Fruit fly (Drosophila melanogaster) whole organism, embryonic: ENCODE results near the gene Sirup.

Experiments
- Atf-2 ChIP-seq: fragments of 200-800 bp; sonication (Bioruptor generic); optimal IDR thresholded peaks from 2 replicates; lab custom pipeline; 2016; ENCODE audit warnings: missing biosample characterization, missing genetic modification characterization
- CG10267 ChIP-seq: fragments of 200-800 bp; sonication (Bioruptor generic); optimal IDR thresholded peaks from 2 replicates; lab custom pipeline; 2018; ENCODE audit warnings: missing biosample characterization, mild to moderate bottlenecking, missing genetic modification characterization, moderate library complexity
- CG10462 ChIP-seq: fragments of 200-800 bp; sonication (Bioruptor generic); optimal IDR thresholded peaks from 2 replicates; lab custom pipeline; 2016; ENCODE audit warnings: missing biosample characterization, missing genetic modification characterization
- CG10959 ChIP-seq: fragments of 200-800 bp; sonication (Bioruptor generic); IDR thresholded peaks from 2 replicates; pipeline ENCODE4 v1.3.6; 2022; ENCODE audit warnings: missing biosample characterization, missing genetic modification characterization
- CG11398 ChIP-seq: fragments of 200-800 bp; sonication (Bioruptor generic); optimal IDR thresholded peaks from 2 replicates; lab custom pipeline; 2016; ENCODE audit warnings: missing biosample characterization, missing genetic modification characterization
- CG12769 ChIP-seq: fragments of 200-800 bp; sonication (Bioruptor generic); optimal IDR thresholded peaks from 2 replicates; lab custom pipeline; 2019; ENCODE audit warnings: missing biosample characterization, mild to moderate bottlenecking, missing genetic modification characterization, moderate library complexity
- CG13624 ChIP-seq: fragments of 200-800 bp; sonication (Bioruptor generic); optimal IDR thresholded peaks from 2 replicates; lab custom pipeline; 2016; ENCODE audit warnings: missing biosample characterization, missing genetic modification characterization
- CG15269 ChIP-seq: fragments of 200-800 bp; sonication (Bioruptor generic); optimal IDR thresholded peaks from 2 replicates; lab custom pipeline; 2018; ENCODE audit warnings: missing biosample characterization, mild to moderate bottlenecking, missing genetic modification characterization, moderate library complexity
- CG6683 ChIP-seq: fragments of 200-800 bp; sonication (Bioruptor generic); optimal IDR thresholded peaks from 2 replicates; lab custom pipeline; 2017; ENCODE audit warnings: missing biosample characterization, mild to moderate bottlenecking, missing genetic modification characterization, missing genetic modification reagents
- CG6689 ChIP-seq: fragments of 200-800 bp; sonication (Bioruptor generic); IDR thresholded peaks from 2 replicates; pipeline ENCODE4 v1.3.6; 2022; ENCODE audit warnings: missing biosample characterization, missing genetic modification characterization
- CG6854 ChIP-seq: fragments of 200-800 bp; sonication (Bioruptor generic); optimal IDR thresholded peaks from 3 replicates; lab custom pipeline; 2017; ENCODE audit warnings: missing biosample characterization, mild to moderate bottlenecking, missing genetic modification characterization
- CG8290 ChIP-seq, 3 experiments: fragments of 200-800 bp; sonication (Bioruptor generic); optimal IDR thresholded peaks; 2 replicates each; lab custom pipeline; 2016 to 2019; ENCODE audit warnings: missing biosample characterization in 3 of 3, missing genetic modification characterization in 3 of 3, mild to moderate bottlenecking in 2 of 3, moderate library complexity in 1 of 3
- CG9817 ChIP-seq: fragments of 200-800 bp; sonication (Bioruptor generic); optimal IDR thresholded peaks from 2 replicates; lab custom pipeline; 2018; ENCODE audit warnings: missing biosample characterization, mild to moderate bottlenecking, missing genetic modification characterization, moderate library complexity
- Camta ChIP-seq: fragments of 200-800 bp; sonication (Bioruptor generic); optimal IDR thresholded peaks from 2 replicates; lab custom pipeline; 2016; ENCODE audit warnings: missing biosample characterization, missing genetic modification characterization
- CoRest ChIP-seq: fragments of 200-800 bp; sonication (Bioruptor generic); optimal IDR thresholded peaks from 3 replicates; lab custom pipeline; 2018; ENCODE audit warnings: missing biosample characterization, mild to moderate bottlenecking, missing genetic modification characterization, moderate library complexity
- Dek ChIP-seq: fragments of 200-800 bp; sonication (Bioruptor generic); optimal IDR thresholded peaks from 3 replicates; lab custom pipeline; 2019; ENCODE audit warnings: missing biosample characterization, mild to moderate bottlenecking, missing genetic modification characterization, moderate library complexity
- E2f2 ChIP-seq: fragments of 200-800 bp; sonication (Bioruptor generic); IDR thresholded peaks from 2 replicates; pipeline ENCODE4 v1.3.6; 2022; ENCODE audit warnings: missing biosample characterization, missing genetic modification characterization
- Fer1 ChIP-seq: fragments of 200-800 bp; sonication (Bioruptor generic); optimal IDR thresholded peaks from 2 replicates; lab custom pipeline; 2017; ENCODE audit warnings: missing biosample characterization, mild to moderate bottlenecking, missing genetic modification characterization
- HHEX ChIP-seq: fragments of 200-800 bp; sonication (Bioruptor generic); optimal IDR thresholded peaks from 3 replicates; lab custom pipeline; 2017; ENCODE audit warnings: missing biosample characterization, mild to moderate bottlenecking, missing genetic modification characterization, missing genetic modification reagents
- HmgZ ChIP-seq: fragments of 200-800 bp; sonication (Bioruptor generic); optimal IDR thresholded peaks from 2 replicates; lab custom pipeline; 2018; ENCODE audit warnings: missing biosample characterization, mild to moderate bottlenecking, missing genetic modification characterization
- Med ChIP-seq: fragments of 200-800 bp; sonication (Bioruptor generic); peaks from one replicate; lab custom pipeline; 2016; ENCODE audit warnings: missing biosample characterization, missing genetic modification characterization, mild to moderate bottlenecking, inconsistent platforms, moderate library complexity
- NC2β ChIP-seq: fragments of 200-800 bp; sonication (Bioruptor generic); optimal IDR thresholded peaks from 2 replicates; lab custom pipeline; 2016; ENCODE audit warnings: missing biosample characterization, missing genetic modification characterization
- Neu2 ChIP-seq: fragments of 200-800 bp; sonication (Bioruptor generic); optimal IDR thresholded peaks from 3 replicates; lab custom pipeline; 2016; ENCODE audit warnings: missing biosample characterization, missing genetic modification characterization, borderline replicate concordance
- Pdp1 ChIP-seq, 2 experiments: fragments of 200-800 bp; sonication (Bioruptor generic); optimal IDR thresholded peaks; 3 replicates each; lab custom pipeline; 2016; ENCODE audit warnings: missing biosample characterization in 2 of 2, missing genetic modification characterization in 2 of 2, mild to moderate bottlenecking in 1 of 2, moderate library complexity in 1 of 2
- Ssrp ChIP-seq: fragments of 200-800 bp; sonication (Bioruptor generic); optimal IDR thresholded peaks from 2 replicates; lab custom pipeline; 2018; ENCODE audit warnings: missing biosample characterization, mild to moderate bottlenecking, missing genetic modification characterization, moderate library complexity
- Vsx1 ChIP-seq: fragments of 200-800 bp; sonication (Bioruptor generic); optimal IDR thresholded peaks from 2 replicates; lab custom pipeline; 2017; ENCODE audit warnings: missing biosample characterization, mild to moderate bottlenecking, missing genetic modification characterization, missing genetic modification reagents
- Xbp1 ChIP-seq: fragments of 200-800 bp; sonication (Bioruptor generic); optimal IDR thresholded peaks from 3 replicates; lab custom pipeline; 2016; ENCODE audit warnings: missing biosample characterization, mild to moderate bottlenecking, missing genetic modification characterization
- caup ChIP-seq: fragments of 200-800 bp; sonication (Bioruptor generic); optimal IDR thresholded peaks from 3 replicates; lab custom pipeline; 2017; ENCODE audit warnings: missing biosample characterization, mild to moderate bottlenecking, missing genetic modification characterization, moderate library complexity; ENCODE audit not compliant: severe bottlenecking
- chif ChIP-seq, 2 experiments: fragments of 200-800 bp; sonication (Bioruptor generic); optimal IDR thresholded peaks; 3 replicates each; lab custom pipeline; 2016; ENCODE audit warnings: missing biosample characterization in 2 of 2, missing genetic modification characterization in 2 of 2
- chm ChIP-seq: fragments of 200-800 bp; sonication (Bioruptor generic); IDR thresholded peaks from 2 replicates; pipeline ENCODE4 v1.3.6; 2022; ENCODE audit warnings: missing biosample characterization, missing genetic modification characterization
- cwo ChIP-seq: fragments of 200-800 bp; sonication (Bioruptor generic); optimal IDR thresholded peaks from 3 replicates; lab custom pipeline; 2017; ENCODE audit warnings: missing biosample characterization, missing genetic modification characterization, mild to moderate bottlenecking, moderate library complexity, missing genetic modification reagents
- danr ChIP-seq: fragments of 200-800 bp; sonication (Bioruptor generic); IDR thresholded peaks from 2 replicates; pipeline ENCODE4 v1.3.6; 2022; ENCODE audit warnings: missing biosample characterization, missing genetic modification characterization
- dm ChIP-seq: fragments of 200-800 bp; sonication (Bioruptor generic); optimal IDR thresholded peaks from 3 replicates; lab custom pipeline; 2016; ENCODE audit warnings: missing biosample characterization, missing genetic modification characterization
- en ChIP-seq: fragments of 200-800 bp; sonication (Bioruptor generic); optimal IDR thresholded peaks from 2 replicates; lab custom pipeline; 2016; ENCODE audit warnings: missing biosample characterization, missing genetic modification characterization
- ewg ChIP-seq: fragments of 200-800 bp; sonication (Bioruptor generic); optimal IDR thresholded peaks from 3 replicates; lab custom pipeline; 2017; ENCODE audit warnings: mild to moderate bottlenecking, missing biosample characterization, missing genetic modification reagents, missing genetic modification characterization
- gem ChIP-seq: fragments of 200-800 bp; sonication (Bioruptor generic); optimal IDR thresholded peaks from 2 replicates; lab custom pipeline; 2019; ENCODE audit warnings: missing biosample characterization, mild to moderate bottlenecking, missing genetic modification characterization, moderate library complexity
- gfzf ChIP-seq: fragments of 200-800 bp; sonication (Bioruptor generic); optimal IDR thresholded peaks from 2 replicates; lab custom pipeline; 2016; ENCODE audit warnings: missing biosample characterization, mild to moderate bottlenecking, missing genetic modification characterization, moderate library complexity
- grau ChIP-seq: fragments of 200-800 bp; optimal IDR thresholded peaks from 3 replicates; lab custom pipeline; 2019; ENCODE audit warnings: missing biosample characterization, mild to moderate bottlenecking, missing genetic modification characterization, moderate library complexity
- her ChIP-seq: fragments of 200-800 bp; sonication (Bioruptor generic); optimal IDR thresholded peaks from 2 replicates; lab custom pipeline; 2016; ENCODE audit warnings: missing biosample characterization, missing genetic modification characterization
- ken ChIP-seq: fragments of 200-800 bp; sonication (Bioruptor generic); IDR thresholded peaks from 3 replicates; pipeline ENCODE4 v1.3.6; 2022; ENCODE audit warnings: missing biosample characterization, missing genetic modification characterization
- nerfin-1 ChIP-seq: fragments of 200-800 bp; sonication (Bioruptor generic); optimal IDR thresholded peaks from 3 replicates; lab custom pipeline; 2019; ENCODE audit warnings: missing biosample characterization, mild to moderate bottlenecking, missing genetic modification characterization, moderate library complexity
- pho ChIP-seq: fragments of 200-800 bp; sonication (Bioruptor generic); optimal IDR thresholded peaks from 2 replicates; lab custom pipeline; 2016; ENCODE audit warnings: missing biosample characterization, missing genetic modification characterization
- scrt ChIP-seq: fragments of 200-800 bp; sonication (Bioruptor generic); optimal IDR thresholded peaks from 2 replicates; lab custom pipeline; 2018; ENCODE audit warnings: missing biosample characterization, mild to moderate bottlenecking, missing genetic modification characterization, moderate library complexity
- sim ChIP-seq: fragments of 200-800 bp; sonication (Bioruptor generic); IDR thresholded peaks from 2 replicates; pipeline ENCODE4 v1.3.6; 2022; ENCODE audit warnings: missing biosample characterization, missing genetic modification characterization
- sima ChIP-seq: fragments of 200-800 bp; sonication (Bioruptor generic); optimal IDR thresholded peaks from 2 replicates; lab custom pipeline; 2016; ENCODE audit warnings: missing biosample characterization, missing genetic modification characterization
- so ChIP-seq: fragments of 200-800 bp; sonication (Bioruptor generic); IDR thresholded peaks from 3 replicates; pipeline ENCODE4 v1.3.6; 2022; ENCODE audit warnings: missing biosample characterization, missing genetic modification characterization
- sob ChIP-seq: fragments of 200-800 bp; sonication (Bioruptor generic); IDR thresholded peaks from 2 replicates; pipeline ENCODE4 v1.3.6; 2022; ENCODE audit warnings: missing biosample characterization, missing genetic modification characterization
- tap ChIP-seq: fragments of 200-800 bp; optimal IDR thresholded peaks from 3 replicates; lab custom pipeline; 2019; ENCODE audit warnings: missing biosample characterization, mild to moderate bottlenecking, missing genetic modification characterization, moderate library complexity
- tio ChIP-seq: fragments of 200-800 bp; sonication (Bioruptor generic); optimal IDR thresholded peaks from 2 replicates; lab custom pipeline; 2017; ENCODE audit warnings: missing biosample characterization, missing genetic modification characterization, inconsistent platforms
- trh ChIP-seq: fragments of 200-800 bp; sonication (Bioruptor generic); optimal IDR thresholded peaks from 2 replicates; lab custom pipeline; 2016; ENCODE audit warnings: missing biosample characterization, missing genetic modification characterization

Gene Sirup

DNA sequence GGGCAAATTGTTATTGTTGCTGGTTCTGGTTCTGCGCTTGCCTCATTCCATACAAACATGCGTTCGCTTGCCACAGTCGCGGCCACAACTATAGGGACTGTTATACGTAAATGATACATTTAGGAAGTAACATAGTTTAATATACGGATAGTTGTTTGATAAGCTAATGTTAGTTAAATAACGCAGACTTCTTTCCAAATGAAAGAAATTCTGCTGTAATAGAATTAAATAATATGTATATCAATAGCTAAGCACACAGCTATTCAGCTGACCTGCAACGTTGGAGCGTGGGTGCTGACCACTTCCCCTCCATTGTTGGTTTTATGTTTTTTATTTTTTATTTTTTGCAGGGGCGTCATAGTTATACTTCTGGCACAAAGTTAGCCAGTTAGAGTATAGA is 36.1 kb downstream of the Sirup start (continued):
- TF ChIP-seq Ssrp (tag; lab: Kevin White, UChicago) (peak; percentile 55), sima (GFP tag; lab: Kevin White, UChicago) (no peak), tap (peak; percentile 66), Med (GFP tag; lab: Kevin White, UChicago) (peak; percentile 89), HHEX (GFP tag; lab: Kevin White, UChicago) (peak; percentile 54), CG8290 (GFP tag; optimal IDR thresholded peaks at IDR 0.05; lab: Kevin White, UChicago) (no peak), CG8290 (tag; optimal IDR thresholded peaks at IDR 0.05; lab: Kevin White, UChicago) (peak in 1 of 2 experiments; percentile 64), ewg (GFP tag; lab: Kevin White, UChicago) (peak; percentile 34), chif (GFP tag; optimal IDR thresholded peaks at IDR 0.05; lab: Kevin White, UChicago) (peak; percentile 22 to 24), dm (GFP tag; lab: Kevin White, UChicago) (no peak), en (GFP tag; lab: Kevin White, UChicago) (no peak), Dek (tag; lab: Kevin White, UChicago) (peak; percentile 40), NC2β (GFP tag; lab: Kevin White, UChicago) (no peak), CG15269 (tag; lab: Kevin White, UChicago) (peak; percentile 71), CG13624 (GFP tag; lab: Kevin White, UChicago) (peak; percentile 37), CG10267 (tag; lab: Kevin White, UChicago) (peak; percentile 52), CoRest (tag; lab: Kevin White, UChicago) (peak; percentile 65), nerfin-1 (peak; percentile 9), Vsx1 (GFP tag; lab: Kevin White, UChicago) (peak; percentile 1), Atf-2 (GFP tag; lab: Kevin White, UChicago) (peak; percentile 28), danr (GFP tag; lab: Robert Waterston, UW) (peak; percentile 67), caup (GFP tag; lab: Kevin White, UChicago) (peak; percentile 53), Camta (peak; percentile 48), Xbp1 (GFP tag; lab: Kevin White, UChicago) (peak; percentile 70), trh (GFP tag; lab: Kevin White, UChicago) (no peak), CG12769 (tag; lab: Kevin White, UChicago) (peak; percentile 70), pho (GFP tag; lab: Kevin White, UChicago) (peak; percentile 41), HmgZ (peak; percentile 48), CG10959 (GFP tag; lab: Robert Waterston, UW) (peak; percentile 37; the same call in 1 of the 2 replicates), Fer1 (peak; percentile 76), CG9817 (peak; percentile 31), scrt (GFP tag; lab: Kevin White, UChicago) (peak; percentile 38), cwo (peak; percentile 61), CG6854 (GFP tag; lab: Kevin White, UChicago) (peak; percentile 34), CG6683 (GFP tag; lab: Kevin White, UChicago) (peak; percentile 3), sim (GFP tag; lab: Robert Waterston, UW) (no peak), her (GFP tag; lab: Kevin White, UChicago) (peak; percentile 28), so (peak; percentile 82), sob (GFP tag; lab: Robert Waterston, UW) (peak; percentile 27; the same call in 1 of the 2 replicates), CG6689 (peak; percentile 61; the same call in 1 of the 2 replicates), gfzf (no peak), grau (peak; percentile 68), tio (GFP tag; lab: Kevin White, UChicago) (peak; percentile 29), ken (GFP tag; lab: Robert Waterston, UW) (no peak), Pdp1 (GFP tag; optimal IDR thresholded peaks at IDR 0.05; lab: Kevin White, UChicago) (peak; percentile 36 to 39), CG11398 (GFP tag; lab: Kevin White, UChicago) (no peak), gem (tag; lab: Kevin White, UChicago) (peak; percentile 76), Neu2 (GFP tag; lab: Kevin White, UChicago) (no peak), CG10462 (GFP tag; lab: Kevin White, UChicago) (peak; percentile 2), E2f2 (GFP tag; lab: Robert Waterston, UW) (peak; percentile 54), chm (peak; percentile 67; the same call in 1 of the 2 replicates)
